Worm (Caenorhabditis elegans): Measurements from ENCODE around the gene R151.8.

DNA sequence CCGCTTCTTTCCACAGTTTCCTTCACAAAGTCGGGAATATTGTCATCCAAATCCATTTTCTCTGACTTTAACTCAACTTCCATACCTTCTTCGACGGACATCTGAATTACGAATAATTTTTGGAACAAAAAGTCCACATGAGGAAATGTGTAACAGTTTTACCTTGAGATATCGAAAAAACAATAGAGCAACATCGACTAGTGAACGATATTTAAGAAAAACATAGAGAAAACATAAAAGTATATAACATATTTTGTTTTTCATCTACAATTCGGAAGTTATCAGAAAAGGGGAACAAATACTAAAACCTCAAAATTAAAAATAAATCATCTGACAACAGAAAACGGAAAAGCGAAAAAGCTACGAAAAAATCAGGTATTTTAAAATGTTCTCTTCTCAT is 3.2 kb upstream of the R151.8 start, which contains the start of gene adr-2:
- TF ChIP-seq zag-1 (tag; optimal IDR thresholded peaks at IDR 0.05) = no peak
- TF ChIP-seq zip-2 (tag; optimal IDR thresholded peaks at IDR 0.05) = no peak
- no peak for TF ChIP-seq unc-62 (GFP tag; optimal IDR thresholded peaks at IDR 0.05 in 1 of 2)
- TF ChIP-seq unc-62 (tag; optimal IDR thresholded peaks at IDR 0.05) = no peak
- TF ChIP-seq fkh-10 (GFP tag; optimal IDR thresholded peaks at IDR 0.05) = no peak
- TF ChIP-seq aha-1 (tag) = no peak
- TF ChIP-seq nhr-77 (tag; optimal IDR thresholded peaks at IDR 0.05) = no peak
- no peak for TF ChIP-seq unc-130 (GFP tag; optimal IDR thresholded peaks at IDR 0.05)
- TF ChIP-seq pha-4 (GFP tag; IDR thresholded peaks at IDR 0.05) = no peak
- TF ChIP-seq pha-4 (tag; optimal IDR thresholded peaks at IDR 0.05) = no peak
- no peak for TF ChIP-seq ama-1 (optimal IDR thresholded peaks at IDR 0.05)

Measured in whole organism, L4 larva.